Worm (Caenorhabditis elegans) whole organism, dauer: ENCODE results near the gene eel-1.

Source experiments
- unc-62 ChIP-seq: sonication (generic microtip); optimal IDR thresholded peaks from 2 replicates; lab custom pipeline; 2017; ENCODE audit warnings: missing biosample characterization, missing genetic modification reagents, missing genetic modification characterization

The eel-1 gene

DNA sequence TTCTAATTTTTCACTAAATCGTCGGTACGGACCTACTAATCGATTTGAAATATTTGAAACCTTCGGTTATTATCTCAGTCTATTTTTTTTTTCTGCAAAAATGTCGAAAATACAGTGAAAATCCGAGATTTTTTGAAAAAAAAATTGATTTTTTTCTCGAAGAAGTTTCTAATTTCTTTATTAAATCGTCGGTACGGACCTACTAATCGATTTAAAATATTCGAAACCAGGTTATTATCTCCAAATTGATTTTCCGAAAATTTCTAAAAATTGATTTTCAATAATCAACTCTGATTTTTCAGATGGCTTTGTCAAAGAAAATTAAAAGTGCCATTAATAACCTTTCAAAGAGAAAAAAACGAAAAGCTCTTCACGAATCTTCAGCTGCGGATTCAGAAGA, 3.5 kb upstream of the eel-1 start, which contains the start of gene ivph-3:
ivph-3 (plus strand) TSS at position 301 of the 400 bp plus-strand sequence.
- TF ChIP-seq unc-62 (GFP tag; lab: Kevin White, UChicago), result no peak

DNA sequence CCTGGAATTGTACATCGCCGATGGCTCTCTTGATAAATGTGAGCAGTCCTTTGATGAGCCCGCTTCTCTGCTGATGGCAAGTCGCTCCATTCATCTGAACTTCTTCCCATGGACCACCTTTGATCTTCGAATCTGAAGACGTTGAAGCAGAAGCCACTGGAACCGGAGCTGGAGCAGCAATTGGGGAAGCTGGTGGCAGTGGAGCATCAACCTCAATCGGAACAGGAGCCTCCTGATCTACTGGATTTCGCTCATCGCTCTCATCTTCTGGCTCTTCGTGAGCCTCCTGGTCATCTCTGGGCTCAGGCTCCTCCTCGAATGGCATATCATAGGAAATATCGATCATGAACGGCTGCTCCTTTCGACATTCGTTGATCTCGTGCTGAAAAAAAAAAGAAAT, 3.0 kb downstream of the eel-1 start:
- no peak for TF ChIP-seq unc-62 (GFP tag; lab: Kevin White, UChicago)

DNA sequence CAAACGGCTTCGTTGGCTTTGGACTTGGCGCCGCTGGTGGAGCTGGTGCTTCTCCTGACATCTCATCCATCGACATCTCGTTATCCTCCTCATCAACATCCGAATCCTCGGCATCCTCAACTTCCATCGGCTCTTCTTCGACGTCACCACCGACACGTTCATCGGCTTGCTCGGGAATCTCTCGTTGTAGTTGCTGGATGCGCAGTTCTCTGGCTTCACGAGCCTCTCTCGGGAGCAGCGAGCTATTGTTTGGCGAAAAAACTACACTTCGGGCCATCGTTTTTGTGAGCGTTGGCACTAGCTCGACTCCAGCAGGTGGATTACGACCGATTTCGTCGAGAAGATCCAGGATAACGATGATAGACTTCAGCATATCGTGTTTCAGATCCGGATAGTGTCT, 3.9 kb downstream of the eel-1 start:
- TF ChIP-seq unc-62 (GFP tag; lab: Kevin White, UChicago), result no peak

DNA sequence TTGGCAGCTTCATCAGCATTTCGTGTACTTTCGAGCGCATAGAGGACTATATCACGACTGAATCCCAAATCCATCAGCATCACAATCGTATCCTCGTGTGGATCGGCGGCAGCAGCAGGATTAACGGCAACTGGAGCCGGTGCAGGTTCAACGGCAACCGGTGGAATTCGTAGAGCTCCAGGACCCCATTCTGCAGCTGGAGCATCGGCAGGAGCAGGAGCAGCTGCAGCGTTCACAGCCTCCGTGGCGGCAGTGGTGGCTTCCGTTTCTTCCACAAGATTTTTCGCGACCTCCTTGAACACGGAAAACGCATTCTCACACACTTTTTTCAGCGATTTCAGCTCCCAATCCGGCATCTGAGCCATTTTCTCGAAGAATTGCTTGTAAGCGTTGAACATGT, 5.7 kb downstream of the eel-1 start:
- no peak for TF ChIP-seq unc-62 (GFP tag; lab: Kevin White, UChicago)

DNA sequence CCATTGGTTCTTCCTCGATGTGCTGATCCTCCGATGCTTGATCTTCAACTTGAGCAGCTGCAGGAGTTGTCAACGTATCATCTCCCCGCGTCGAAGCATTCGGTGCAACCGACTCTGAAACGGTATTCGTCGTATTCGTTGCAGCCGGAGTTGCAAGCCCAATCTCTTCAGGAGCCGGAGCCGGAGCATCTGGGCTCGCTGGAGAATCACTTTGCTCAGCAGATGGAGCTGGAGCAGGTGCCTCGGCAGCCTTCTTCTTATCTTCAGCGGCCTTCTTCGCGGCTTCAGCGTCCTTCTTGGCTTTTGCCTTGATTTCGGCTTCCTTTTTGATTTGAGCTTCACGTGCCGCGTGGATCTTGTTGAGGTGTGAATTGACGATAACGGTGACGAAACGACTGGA, 11.2 kb downstream of the eel-1 start:
- no peak for TF ChIP-seq unc-62 (GFP tag; lab: Kevin White, UChicago)

DNA sequence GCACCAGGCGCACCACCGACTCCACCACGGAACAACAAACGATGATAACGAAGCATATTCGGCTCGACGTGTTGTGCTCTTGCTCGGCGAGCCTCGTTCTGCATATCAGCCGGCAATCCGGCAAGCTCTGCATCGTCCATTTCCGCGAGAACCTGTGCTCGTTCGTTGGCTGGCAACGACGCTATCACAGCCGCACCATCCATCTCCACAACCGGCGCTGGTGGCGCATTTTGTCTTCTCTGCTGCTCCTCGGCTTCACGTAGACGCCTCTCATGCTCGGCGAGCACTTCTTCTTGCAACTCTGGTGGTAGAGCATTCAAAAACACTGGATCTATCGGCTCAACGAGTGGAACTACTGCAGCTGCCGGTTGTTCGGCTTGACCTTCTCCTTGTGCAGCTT, 12.0 kb downstream of the eel-1 start:
- TF ChIP-seq unc-62 (GFP tag; lab: Kevin White, UChicago), result no peak

DNA sequence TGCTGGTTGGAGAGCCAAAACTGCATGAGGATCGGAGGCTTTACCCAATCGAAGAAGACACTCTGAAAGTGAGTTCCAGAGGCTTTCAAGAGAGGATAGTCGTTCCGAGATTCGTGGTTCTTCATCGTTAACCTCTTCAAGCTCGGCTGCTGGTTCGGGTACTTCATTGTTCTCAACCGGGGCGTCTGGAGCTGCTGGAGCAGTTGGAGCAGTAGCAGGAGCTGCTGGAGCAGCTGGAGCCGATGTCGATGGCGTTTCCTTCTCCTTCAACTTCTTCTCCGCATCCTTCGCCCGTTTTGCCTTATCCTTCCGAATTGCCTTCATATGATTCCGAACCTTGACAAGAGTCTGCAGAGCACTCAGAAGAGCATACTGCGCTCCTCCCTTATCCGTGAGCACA, 14.5 kb downstream of the eel-1 start:
- no peak for TF ChIP-seq unc-62 (GFP tag; lab: Kevin White, UChicago)

DNA sequence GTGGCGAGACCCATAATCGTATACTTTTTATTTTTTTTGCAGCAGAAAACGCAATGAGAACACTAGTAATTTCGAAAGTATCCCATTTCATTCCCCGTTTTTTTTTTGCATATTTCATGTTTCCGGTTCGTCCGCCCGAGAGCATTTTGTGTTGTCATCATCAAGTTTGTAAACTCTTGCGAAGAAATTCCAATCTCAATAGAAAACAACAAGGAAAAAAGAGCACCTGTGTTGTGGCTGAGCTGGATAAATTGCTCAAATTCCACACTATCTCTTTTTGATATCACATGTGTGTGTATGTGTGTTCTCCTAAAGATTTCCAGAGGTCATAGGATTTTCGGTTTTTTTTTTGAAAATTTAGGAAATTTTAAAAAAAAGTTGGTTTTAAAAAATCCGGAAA, 17.9 kb downstream of the eel-1 start:
- no peak for TF ChIP-seq unc-62 (GFP tag; lab: Kevin White, UChicago)

DNA sequence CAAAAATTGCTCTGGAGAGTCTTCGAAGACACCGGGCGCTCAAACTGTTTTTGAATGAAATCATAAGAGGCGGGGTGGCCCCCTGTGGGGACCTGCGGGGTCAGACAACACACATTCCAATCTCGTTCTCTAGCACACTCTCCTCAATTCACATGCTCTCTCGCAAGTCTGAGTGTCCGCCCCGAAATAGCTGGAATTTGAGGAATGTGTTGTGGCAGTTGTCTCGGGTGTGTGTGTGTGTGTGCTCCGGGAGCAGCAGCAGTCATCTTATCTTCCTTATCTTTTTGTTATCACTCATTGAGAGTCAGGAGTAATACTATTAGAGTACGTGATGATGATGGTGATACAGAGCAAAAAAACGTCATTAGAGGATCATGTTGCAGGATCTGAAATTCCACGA, 20.0 kb downstream of the eel-1 start:
- no peak for TF ChIP-seq unc-62 (GFP tag; lab: Kevin White, UChicago)

DNA sequence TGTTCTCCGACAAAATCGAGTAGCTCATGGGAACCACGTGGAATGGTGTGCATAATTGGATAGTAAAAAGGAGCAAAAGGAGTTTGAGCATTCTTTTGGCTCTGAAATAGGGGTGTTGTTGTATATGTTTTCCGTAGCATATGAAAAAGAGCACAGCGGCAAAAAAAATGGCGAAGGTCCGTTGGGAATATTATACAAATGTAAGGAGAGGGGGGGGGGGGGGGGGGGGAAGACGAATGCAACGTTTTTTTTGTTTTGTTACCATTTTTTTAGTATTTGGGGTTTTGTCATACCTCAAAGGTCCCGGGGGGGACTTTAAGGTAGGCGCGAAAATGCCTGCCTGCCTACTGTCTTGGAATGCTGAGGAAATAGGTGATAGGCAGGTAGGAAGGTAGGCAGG, 21.1 kb downstream of the eel-1 start, which contains the start of gene ndnf-1:
ndnf-1 (minus strand) TSS at position 101 of the 400 bp plus-strand sequence.
- TF ChIP-seq unc-62 (GFP tag; lab: Kevin White, UChicago), result no peak

DNA sequence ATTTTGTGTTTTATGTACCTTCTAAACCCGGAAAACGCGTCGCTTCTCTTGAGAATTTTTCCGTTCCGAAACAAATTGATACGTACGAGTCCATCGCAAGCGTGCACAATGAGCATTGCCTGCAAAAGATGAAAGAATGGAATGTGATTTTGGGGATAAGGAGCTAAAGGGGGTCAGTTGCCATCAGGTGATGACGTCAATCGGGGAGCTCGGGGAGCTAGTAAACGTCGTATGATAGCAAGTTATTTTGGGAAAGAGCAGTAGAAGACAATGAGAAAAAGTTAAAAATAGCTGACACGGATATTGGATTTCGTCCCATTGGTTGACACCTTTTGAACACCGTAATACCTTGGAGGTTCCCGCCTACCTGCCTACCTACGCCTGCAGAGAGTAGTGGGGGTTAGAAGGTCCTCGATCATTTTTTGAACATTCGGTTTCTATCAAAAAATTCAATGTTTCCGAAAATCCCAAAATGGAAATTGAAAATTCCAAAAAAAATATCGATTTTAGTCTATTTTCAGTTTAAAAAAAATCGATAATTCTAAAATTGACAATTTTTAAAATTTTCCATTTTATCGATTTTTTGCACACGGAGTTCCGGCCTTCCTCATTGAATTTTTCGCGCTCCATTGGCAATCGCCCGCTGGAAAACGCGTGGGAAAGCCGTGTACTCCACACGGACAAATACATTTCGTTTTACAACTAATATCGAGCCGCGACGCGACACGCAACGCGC, 23.9 kb downstream of the eel-1 start:
- TF ChIP-seq unc-62 (GFP tag; lab: Kevin White, UChicago), result no peak

DNA sequence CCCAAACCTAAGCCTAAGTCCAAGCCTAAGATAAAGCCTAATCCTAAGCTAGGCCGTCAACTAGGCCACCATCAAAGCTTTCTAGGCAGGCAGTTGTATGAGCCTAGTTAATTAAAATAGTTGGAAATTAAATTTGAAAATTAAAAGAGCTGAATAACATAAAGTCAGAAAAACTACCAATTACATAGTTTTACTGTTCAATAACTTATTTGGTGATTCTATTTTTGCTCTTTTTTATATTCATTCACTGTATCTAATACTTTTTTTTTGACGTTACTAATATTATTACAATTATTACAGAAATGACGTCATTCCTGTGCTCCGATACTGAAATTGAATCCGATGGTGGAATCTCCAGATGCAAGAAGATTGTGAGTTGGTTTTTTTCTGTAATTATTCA, 30.5 kb downstream of the eel-1 start, which contains the start of gene lin-22:
lin-22 (plus strand) TSS at position 301 of the 400 bp plus-strand sequence.
- TF ChIP-seq unc-62 (GFP tag; lab: Kevin White, UChicago), result no peak

DNA sequence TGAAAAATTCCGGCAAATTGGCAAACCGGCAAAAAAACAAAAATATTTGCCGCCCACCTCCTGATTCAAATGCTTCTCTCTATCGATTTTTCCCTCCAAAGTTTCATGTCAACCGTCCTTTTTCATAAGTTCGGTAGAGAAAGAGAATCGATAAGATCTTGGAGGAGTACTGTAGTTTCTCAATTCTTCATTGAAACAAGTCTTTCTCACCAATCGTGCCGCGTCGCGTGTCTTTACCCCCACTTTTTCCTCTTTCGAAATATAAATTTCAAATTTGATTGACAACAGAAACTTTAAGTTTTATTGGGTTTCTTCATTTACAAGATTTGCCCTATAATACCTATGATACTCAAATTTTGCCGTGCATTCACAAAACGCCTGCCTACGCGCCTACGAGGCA, 31.3 kb downstream of the eel-1 start:
- no peak for TF ChIP-seq unc-62 (GFP tag; lab: Kevin White, UChicago)

DNA sequence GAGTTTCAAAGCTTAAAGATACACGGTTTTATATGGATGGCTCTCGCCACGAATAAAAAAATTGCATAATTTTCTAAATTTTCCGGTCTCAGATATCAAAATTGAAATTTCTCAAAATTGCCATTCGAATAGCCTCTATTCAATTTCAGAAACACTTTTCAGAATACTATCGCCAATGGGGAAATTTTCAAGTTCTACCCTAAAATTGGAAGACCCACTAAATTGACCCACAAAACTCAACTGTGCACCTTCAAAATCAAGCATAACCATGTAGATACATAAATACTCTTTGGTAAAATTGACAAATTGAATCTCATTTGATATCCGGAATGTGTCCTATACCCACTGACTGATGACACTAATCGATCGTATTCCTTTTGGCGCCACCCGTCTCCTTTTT, 33.7 kb downstream of the eel-1 start:
- no peak for TF ChIP-seq unc-62 (GFP tag; lab: Kevin White, UChicago)

DNA sequence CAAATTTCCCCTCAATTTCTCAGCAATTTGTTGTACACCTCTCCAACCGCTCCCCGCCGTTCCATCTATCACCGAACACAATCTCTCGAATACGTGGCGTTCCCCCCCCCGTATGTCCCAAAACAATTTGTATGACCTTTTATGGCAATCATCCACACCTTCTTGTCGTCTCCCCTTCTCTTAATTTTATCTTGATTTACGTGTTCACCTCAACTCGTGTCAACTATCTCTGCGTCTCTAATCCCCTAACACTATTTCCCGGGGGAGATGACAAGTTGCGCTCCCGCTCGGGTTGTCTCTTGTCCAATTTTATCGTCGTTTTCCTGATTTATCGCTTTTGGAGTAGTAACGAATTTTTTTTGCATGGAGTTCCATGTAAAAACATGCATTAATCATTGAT, 35.3 kb downstream of the eel-1 start:
- no peak for TF ChIP-seq unc-62 (GFP tag; lab: Kevin White, UChicago)

DNA sequence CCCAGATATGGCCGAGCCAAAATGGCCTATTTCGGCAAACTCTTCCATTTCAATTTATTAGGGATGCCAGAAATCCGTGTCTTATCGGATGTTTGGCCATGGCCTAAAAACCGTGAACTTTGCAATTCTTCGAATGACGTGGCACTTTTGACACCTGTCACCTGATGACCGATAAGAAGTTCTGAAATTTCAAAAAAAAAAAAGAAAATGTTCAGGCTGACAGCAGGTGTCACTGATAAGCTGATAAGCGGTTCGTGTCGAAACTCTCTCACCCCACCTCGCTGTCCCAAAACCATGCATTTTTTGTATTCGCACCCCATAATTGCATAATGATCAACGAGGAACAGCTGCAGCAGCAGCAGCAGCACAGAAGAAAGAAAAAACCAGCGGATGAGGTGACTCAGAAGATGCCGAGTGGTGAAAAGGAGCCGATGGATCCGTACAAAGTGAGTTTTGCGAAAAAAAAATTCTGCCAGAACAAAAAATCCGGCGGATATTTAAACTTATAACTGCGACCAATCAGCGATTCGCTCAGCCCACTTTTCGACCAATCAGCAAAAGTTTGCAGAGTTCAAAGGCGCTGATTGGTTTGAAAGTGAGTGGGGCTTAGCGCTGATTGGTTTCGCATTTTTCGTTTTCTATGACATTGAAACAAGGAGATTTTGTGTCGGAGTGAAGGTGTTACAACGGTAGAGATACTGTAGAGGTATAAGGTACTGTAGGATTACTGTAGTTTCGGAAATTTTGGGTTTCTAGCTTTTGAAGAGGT, 37.3 kb downstream of the eel-1 start, which contains the start of the genes Y54G2A.28 and vrp-1:
Y54G2A.28 (minus strand) TSS at position 48 of the 769 bp plus-strand sequence.
vrp-1 (plus strand) TSS at position 214 of the 769 bp plus-strand sequence.
- TF ChIP-seq unc-62 (GFP tag; lab: Kevin White, UChicago), result no peak
